Fruit fly (Drosophila melanogaster) whole organism, adult: ENCODE results near the gene NLaz.

Experiments
- CG14711 ChIP-seq: fragments of 200-800 bp; sonication (Bioruptor generic); optimal IDR thresholded peaks from 2 replicates; lab custom pipeline; 2018; ENCODE audit warnings: missing biosample characterization, mild to moderate bottlenecking, missing genetic modification characterization, moderate library complexity
- CG1620 ChIP-seq: fragments of 200-800 bp; sonication (Bioruptor generic); optimal IDR thresholded peaks from 2 replicates; lab custom pipeline; 2016; ENCODE audit warnings: missing biosample characterization, missing genetic modification characterization
- CG5204 ChIP-seq: fragments of 200-800 bp; sonication (Bioruptor generic); optimal IDR thresholded peaks from 2 replicates; lab custom pipeline; 2016; ENCODE audit warnings: missing biosample characterization, missing genetic modification characterization
- CG7045 ChIP-seq: fragments of 200-800 bp; sonication (Bioruptor generic); optimal IDR thresholded peaks from 2 replicates; lab custom pipeline; 2017; ENCODE audit warnings: missing biosample characterization, mild to moderate bottlenecking, missing genetic modification characterization
- CG7101 ChIP-seq: fragments of 200-800 bp; sonication (Bioruptor generic); optimal IDR thresholded peaks from 2 replicates; lab custom pipeline; 2018; ENCODE audit warnings: missing biosample characterization, mild to moderate bottlenecking, missing genetic modification characterization, moderate library complexity
- Clk ChIP-seq: fragments of 200-800 bp; sonication (Bioruptor generic); optimal IDR thresholded peaks from 2 replicates; lab custom pipeline; 2017; ENCODE audit warnings: missing biosample characterization, missing genetic modification characterization
- Hr96 ChIP-seq: fragments of 200-800 bp; sonication (Bioruptor generic); optimal IDR thresholded peaks from 2 replicates; lab custom pipeline; 2016; ENCODE audit warnings: missing biosample characterization, missing genetic modification characterization
- Mnt ChIP-seq: fragments of 200-800 bp; sonication (Bioruptor generic); optimal IDR thresholded peaks from 2 replicates; lab custom pipeline; 2016; ENCODE audit warnings: missing biosample characterization, mild to moderate bottlenecking, missing genetic modification characterization
- bab1 ChIP-seq: fragments of 200-800 bp; sonication (Bioruptor generic); optimal IDR thresholded peaks from 3 replicates; lab custom pipeline; 2019; ENCODE audit warnings: missing biosample characterization, mild to moderate bottlenecking, missing genetic modification characterization, moderate library complexity
- kay ChIP-seq: fragments of 200-800 bp; sonication (Bioruptor generic); peaks from one replicate; lab custom pipeline; 2016; ENCODE audit warnings: missing biosample characterization, missing genetic modification characterization, borderline replicate concordance
- ovo ChIP-seq: fragments of 200-800 bp; sonication (Bioruptor generic); optimal IDR thresholded peaks from 2 replicates; lab custom pipeline; 2016; ENCODE audit warnings: missing biosample characterization, missing genetic modification characterization
- pad ChIP-seq: fragments of 200-800 bp; sonication (Bioruptor generic); optimal IDR thresholded peaks from 3 replicates; lab custom pipeline; 2017; ENCODE audit warnings: missing biosample characterization, missing genetic modification characterization, mild to moderate bottlenecking, moderate library complexity, missing genetic modification reagents
- toe ChIP-seq: fragments of 200-800 bp; sonication (Bioruptor generic); optimal IDR thresholded peaks from 2 replicates; lab custom pipeline; 2016; ENCODE audit warnings: missing biosample characterization, missing genetic modification characterization

DNA sequence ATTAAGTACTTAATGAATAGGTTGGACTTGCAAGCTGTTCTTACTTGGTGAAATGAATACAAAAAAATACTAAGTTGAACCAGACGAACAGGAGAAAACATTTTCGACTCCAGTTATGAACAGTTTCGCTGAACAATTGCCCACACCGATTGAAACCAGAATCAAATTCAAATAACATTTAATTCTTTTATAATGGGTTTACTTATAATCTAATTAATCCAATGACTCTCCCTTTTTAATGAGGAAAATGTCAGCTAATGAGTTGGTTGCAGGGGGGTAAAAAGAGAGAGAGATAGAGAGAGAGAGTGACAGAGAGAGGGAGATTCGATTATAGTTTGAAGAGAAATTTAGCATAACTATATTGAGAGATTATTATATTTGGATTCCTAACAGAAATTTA is 19.6 kb downstream of the NLaz start, which contains the start of gene CG33923:
- TF ChIP-seq Clk (no peak), kay (GFP tag; lab: Kevin White, UChicago) (no peak), CG14711 (no peak), CG1620 (GFP tag; lab: Kevin White, UChicago) (no peak), toe (GFP tag; lab: Kevin White, UChicago) (no peak), Mnt (GFP tag; lab: Kevin White, UChicago) (no peak), pad (no peak), CG7045 (GFP tag; lab: Kevin White, UChicago) (no peak), CG7101 (tag; lab: Kevin White, UChicago) (no peak), Hr96 (GFP tag; lab: Kevin White, UChicago) (no peak), ovo (GFP tag; lab: Kevin White, UChicago) (no peak), CG5204 (GFP tag; lab: Kevin White, UChicago) (no peak), bab1 (GFP tag; lab: Kevin White, UChicago) (no peak)
